Fruit fly (Drosophila melanogaster) whole organism, prepupa: Measurements from ENCODE around the gene CG9368.

ENCODE experiments used
- CG10669 ChIP-seq: fragments of 200-800 bp; sonication (Bioruptor generic); optimal IDR thresholded peaks from 3 replicates; lab custom pipeline; 2018; ENCODE audit warnings: missing biosample characterization, mild to moderate bottlenecking, missing genetic modification characterization, moderate library complexity
- CG11762 ChIP-seq: fragments of 200-800 bp; sonication (Bioruptor generic); optimal IDR thresholded peaks from 3 replicates; lab custom pipeline; 2016; ENCODE audit warnings: missing biosample characterization, missing genetic modification characterization; ENCODE audit not compliant: insufficient read depth
- CG11902 ChIP-seq: fragments of 200-800 bp; sonication (Bioruptor generic); optimal IDR thresholded peaks from 3 replicates; lab custom pipeline; 2016; ENCODE audit warnings: missing biosample characterization, missing genetic modification characterization
- CG15336 ChIP-seq: fragments of 200-800 bp; sonication (Bioruptor generic); IDR thresholded peaks from 2 replicates; pipeline ENCODE4 v1.3.6; 2022; ENCODE audit warnings: missing biosample characterization, missing genetic modification characterization
- CG31627 ChIP-seq: fragments of 200-800 bp; sonication (Bioruptor generic); optimal IDR thresholded peaks from 3 replicates; lab custom pipeline; 2016; ENCODE audit warnings: missing biosample characterization, missing genetic modification characterization
- CG32006 ChIP-seq: fragments of 200-800 bp; sonication (Bioruptor generic); optimal IDR thresholded peaks from 3 replicates; lab custom pipeline; 2017; ENCODE audit warnings: missing biosample characterization, mild to moderate bottlenecking, missing genetic modification characterization
- CG34406 ChIP-seq: fragments of 200-800 bp; sonication (Bioruptor generic); optimal IDR thresholded peaks from 3 replicates; lab custom pipeline; 2016; ENCODE audit warnings: missing biosample characterization, missing genetic modification characterization
- CG3919 ChIP-seq: fragments of 200-800 bp; sonication (Bioruptor generic); optimal IDR thresholded peaks from 3 replicates; lab custom pipeline; 2016; ENCODE audit warnings: missing biosample characterization, missing genetic modification characterization
- CG4318 ChIP-seq: fragments of 200-800 bp; sonication (Bioruptor generic); optimal IDR thresholded peaks from 3 replicates; lab custom pipeline; 2017; ENCODE audit warnings: missing biosample characterization, mild to moderate bottlenecking, missing genetic modification characterization
- CG6808 ChIP-seq: fragments of 200-800 bp; sonication (Bioruptor generic); optimal IDR thresholded peaks from 3 replicates; lab custom pipeline; 2017; ENCODE audit warnings: missing biosample characterization, missing genetic modification characterization, mild to moderate bottlenecking, moderate library complexity, missing genetic modification reagents
- CG7368 ChIP-seq: fragments of 200-800 bp; sonication (Bioruptor generic); optimal IDR thresholded peaks from 3 replicates; lab custom pipeline; 2016; ENCODE audit warnings: missing biosample characterization, missing genetic modification characterization
- CG8319 ChIP-seq: fragments of 200-800 bp; sonication (Bioruptor generic); optimal IDR thresholded peaks from 3 replicates; lab custom pipeline; 2016; ENCODE audit warnings: missing biosample characterization, missing genetic modification characterization
- CG8632 ChIP-seq: fragments of 200-800 bp; sonication (Bioruptor generic); optimal IDR thresholded peaks from 3 replicates; lab custom pipeline; 2016; ENCODE audit warnings: missing biosample characterization, missing genetic modification characterization
- CG9139 ChIP-seq: fragments of 200-800 bp; sonication (Bioruptor generic); optimal IDR thresholded peaks from 3 replicates; lab custom pipeline; 2017; ENCODE audit warnings: missing biosample characterization, mild to moderate bottlenecking, missing genetic modification characterization
- Eip75B ChIP-seq: fragments of 200-800 bp; sonication (Bioruptor generic); optimal IDR thresholded peaks from 3 replicates; lab custom pipeline; 2016; ENCODE audit warnings: missing biosample characterization, missing genetic modification characterization
- Ets21C ChIP-seq: fragments of 200-800 bp; sonication (Bioruptor generic); optimal IDR thresholded peaks from 3 replicates; lab custom pipeline; 2016; ENCODE audit warnings: missing biosample characterization, missing genetic modification characterization
- Ets96B ChIP-seq: fragments of 200-800 bp; optimal IDR thresholded peaks from 2 replicates; lab custom pipeline; 2019; ENCODE audit warnings: missing biosample characterization, mild to moderate bottlenecking, missing genetic modification characterization, moderate library complexity
- Gug ChIP-seq: fragments of 200-800 bp; sonication (Bioruptor generic); IDR thresholded peaks from 2 replicates; pipeline ENCODE4 v1.3.6; 2022; ENCODE audit warnings: missing biosample characterization, missing genetic modification characterization
- Hr38 ChIP-seq: sonication (Bioruptor generic); optimal IDR thresholded peaks from 2 replicates; lab custom pipeline; 2016; ENCODE audit warnings: missing biosample characterization, missing genetic modification characterization
- Hr39 ChIP-seq: fragments of 200-800 bp; sonication (Bioruptor generic); optimal IDR thresholded peaks from 2 replicates; lab custom pipeline; 2016; ENCODE audit warnings: missing biosample characterization, missing genetic modification characterization
- Hr4 ChIP-seq: fragments of 200-800 bp; sonication (Bioruptor generic); optimal IDR thresholded peaks from 3 replicates; lab custom pipeline; 2016; ENCODE audit warnings: missing biosample characterization, missing genetic modification characterization
- Smox ChIP-seq: fragments of 200-800 bp; sonication (Bioruptor generic); optimal IDR thresholded peaks from 3 replicates; lab custom pipeline; 2016; ENCODE audit warnings: missing biosample characterization, missing genetic modification characterization
- Sox14 ChIP-seq: fragments of 200-800 bp; sonication (Bioruptor generic); optimal IDR thresholded peaks from 3 replicates; lab custom pipeline; 2016; ENCODE audit warnings: missing biosample characterization, missing genetic modification characterization
- Sox15 ChIP-seq: fragments of 200-800 bp; sonication (Bioruptor generic); optimal IDR thresholded peaks from 3 replicates; lab custom pipeline; 2016; ENCODE audit warnings: missing biosample characterization, missing genetic modification characterization
- acj6 ChIP-seq: fragments of 200-800 bp; sonication (Bioruptor generic); optimal IDR thresholded peaks from 3 replicates; lab custom pipeline; 2016; ENCODE audit warnings: missing biosample characterization, missing genetic modification characterization
- dsx ChIP-seq: fragments of 200-800 bp; optimal IDR thresholded peaks from 3 replicates; lab custom pipeline; 2019; ENCODE audit warnings: missing biosample characterization, mild to moderate bottlenecking, missing genetic modification characterization, moderate library complexity; ENCODE audit not compliant: poor library complexity, severe bottlenecking
- eg ChIP-seq: fragments of 200-800 bp; sonication (Bioruptor generic); IDR thresholded peaks from 3 replicates; pipeline ENCODE4 v1.3.6; 2022; ENCODE audit warnings: missing biosample characterization, missing genetic modification characterization
- fd59A ChIP-seq: fragments of 200-800 bp; sonication (Bioruptor generic); optimal IDR thresholded peaks from 2 replicates; lab custom pipeline; 2017; ENCODE audit warnings: missing biosample characterization, mild to moderate bottlenecking, missing genetic modification characterization, missing genetic modification reagents
- fd85E ChIP-seq: fragments of 200-800 bp; sonication (Bioruptor generic); optimal IDR thresholded peaks from 3 replicates; lab custom pipeline; 2016; ENCODE audit warnings: missing biosample characterization, missing genetic modification characterization
- fkh ChIP-seq: fragments of 200-800 bp; sonication (Bioruptor generic); optimal IDR thresholded peaks from 3 replicates; lab custom pipeline; 2017; ENCODE audit warnings: missing biosample characterization, mild to moderate bottlenecking, missing genetic modification characterization, moderate library complexity
- pdm3 ChIP-seq: fragments of 200-800 bp; sonication (Bioruptor generic); optimal IDR thresholded peaks from 3 replicates; lab custom pipeline; 2016; ENCODE audit warnings: missing biosample characterization, missing genetic modification characterization
- salr ChIP-seq, 2 experiments: fragments of 200-800 bp; sonication (Bioruptor generic); optimal IDR thresholded peaks; 3 replicates each; lab custom pipeline; 2016 to 2018; ENCODE audit warnings: missing biosample characterization in 2 of 2, missing genetic modification characterization in 2 of 2, mild to moderate bottlenecking in 1 of 2
- ss ChIP-seq, 2 experiments: fragments of 200-800 bp; sonication (Bioruptor generic); optimal IDR thresholded peaks; 2 replicates in 1 of 2; 3 replicates in 1 of 2; lab custom pipeline; 2017 to 2018; ENCODE audit warnings: mild to moderate bottlenecking in 2 of 2, missing biosample characterization in 2 of 2, missing genetic modification characterization in 2 of 2, moderate library complexity in 1 of 2
- svp ChIP-seq: fragments of 200-800 bp; sonication (Bioruptor generic); peaks from one replicate; lab custom pipeline; 2016; ENCODE audit warnings: missing biosample characterization, missing genetic modification characterization

CG9368 gene

dm6 chr3L:19564905-19565700 is 36.3 kb upstream of the CG9368 start:
- no peak for TF ChIP-seq Eip75B (GFP tag; lab: Kevin White, UChicago)
- no peak for TF ChIP-seq ss (GFP tag; optimal IDR thresholded peaks at IDR 0.05; lab: Kevin White, UChicago)
- no peak for TF ChIP-seq acj6 (GFP tag; lab: Kevin White, UChicago)
- no peak for TF ChIP-seq salr (GFP tag; optimal IDR thresholded peaks at IDR 0.05; lab: Kevin White, UChicago)
- TF ChIP-seq Hr39 (GFP tag; lab: Kevin White, UChicago), result no peak
- no peak for TF ChIP-seq CG34406 (GFP tag; lab: Kevin White, UChicago)
- no peak for TF ChIP-seq CG7368
- no peak for TF ChIP-seq CG32006 (GFP tag; lab: Kevin White, UChicago)
- TF ChIP-seq CG10669 (GFP tag; lab: Kevin White, UChicago), result no peak
- TF ChIP-seq fkh, result no peak
- TF ChIP-seq CG8632 (GFP tag; lab: Kevin White, UChicago), result no peak
- no peak for TF ChIP-seq Hr4 (GFP tag; lab: Kevin White, UChicago)

- TF ChIP-seq Sox15 (GFP tag; lab: Kevin White, UChicago) (no peak), Hr38 (GFP tag; lab: Kevin White, UChicago) (no peak), CG11902 (GFP tag; lab: Kevin White, UChicago) (no peak), Ets21C (GFP tag; lab: Kevin White, UChicago) (no peak), CG10669 (GFP tag; lab: Kevin White, UChicago) (no peak), CG32006 (GFP tag; lab: Kevin White, UChicago) (no peak)
Measured at dm6 chr3L:19566127-19566526, 35.3 kb upstream of the CG9368 start.

- no peak for TF ChIP-seq svp (GFP tag; lab: Kevin White, UChicago)
- no peak for TF ChIP-seq Sox14 (GFP tag; lab: Kevin White, UChicago)
- TF ChIP-seq CG11762, result no peak
Measured at dm6 chr3L:19568999-19569398, 32.4 kb upstream of the CG9368 start.

- no peak for TF ChIP-seq Ets96B (tag; lab: Kevin White, UChicago)
- TF ChIP-seq CG11902 (GFP tag; lab: Kevin White, UChicago), result no peak
- no peak for TF ChIP-seq CG31627 (GFP tag; lab: Kevin White, UChicago)
- no peak for TF ChIP-seq Smox (GFP tag; lab: Kevin White, UChicago)
- TF ChIP-seq CG8319 (GFP tag; lab: Kevin White, UChicago), result no peak
- no peak for TF ChIP-seq CG11762
- TF ChIP-seq pdm3, result no peak
- no peak for TF ChIP-seq Gug
- TF ChIP-seq CG6808 (GFP tag; lab: Kevin White, UChicago), result no peak
- no peak for TF ChIP-seq CG3919 (GFP tag; lab: Kevin White, UChicago)
- TF ChIP-seq fd85E (GFP tag; lab: Kevin White, UChicago), result no peak
- no peak for TF ChIP-seq Hr39 (GFP tag; lab: Kevin White, UChicago)
- no peak for TF ChIP-seq CG9139 (GFP tag; lab: Kevin White, UChicago)
- TF ChIP-seq eg (GFP tag; lab: Robert Waterston, UW), result no peak
- TF ChIP-seq fd59A (GFP tag; lab: Kevin White, UChicago), result no peak
- TF ChIP-seq acj6 (GFP tag; lab: Kevin White, UChicago), result no peak
- no peak for TF ChIP-seq dsx
- TF ChIP-seq Hr38 (GFP tag; lab: Kevin White, UChicago), result no peak
- TF ChIP-seq CG4318, result no peak
- TF ChIP-seq CG15336 (GFP tag; lab: Robert Waterston, UW), result no peak
- TF ChIP-seq, all 60 proteins: peak for 0
Measured at dm6 chr3L:19569407-19569806, 32.0 kb upstream of the CG9368 start.
